Fruit fly (Drosophila melanogaster) whole organism, wandering third instar larva: Measurements from ENCODE around the gene CG9040.

Experiments
- Abd-B ChIP-seq: fragments of >200 bp; optimal IDR thresholded peaks from 2 replicates; lab custom pipeline; 2017; ENCODE audit warnings: missing biosample characterization, missing genetic modification characterization
- CG32264 ChIP-seq: fragments of 200-800 bp; sonication (Bioruptor generic); optimal IDR thresholded peaks from 2 replicates; lab custom pipeline; 2016; ENCODE audit warnings: missing biosample characterization, missing genetic modification characterization
- CG9705 ChIP-seq: fragments of 200-800 bp; sonication (Bioruptor generic); optimal IDR thresholded peaks from 2 replicates; lab custom pipeline; 2018; ENCODE audit warnings: missing biosample characterization, mild to moderate bottlenecking, missing genetic modification characterization
- CrebA ChIP-seq: fragments of 200-800 bp; sonication (Bioruptor generic); optimal IDR thresholded peaks from 2 replicates; lab custom pipeline; 2016; ENCODE audit warnings: missing biosample characterization, mild to moderate bottlenecking, missing genetic modification characterization, borderline replicate concordance
- Dfd ChIP-seq: fragments of >200 bp; optimal IDR thresholded peaks from 2 replicates; lab custom pipeline; 2017; ENCODE audit warnings: missing biosample characterization, missing genetic modification characterization
- Dif ChIP-seq: fragments of 200-275, 200-300 bp; sonication (Bioruptor generic); optimal IDR thresholded peaks from 2 replicates; lab custom pipeline; 2018; ENCODE audit warnings: missing biosample characterization, missing genetic modification characterization; ENCODE audit not compliant: partially characterized antibody
- GATAd ChIP-seq: sonication (Bioruptor generic); optimal IDR thresholded peaks from 2 replicates; lab custom pipeline; 2016; ENCODE audit warnings: missing biosample characterization, missing genetic modification characterization
- HLH106 ChIP-seq: fragments of 200-800 bp; optimal IDR thresholded peaks from 3 replicates; lab custom pipeline; 2019; ENCODE audit warnings: missing biosample characterization, mild to moderate bottlenecking, missing genetic modification characterization, moderate library complexity
- Hnf4 ChIP-seq: fragments of 200-800 bp; sonication (Bioruptor generic); optimal IDR thresholded peaks from 2 replicates; lab custom pipeline; 2016; ENCODE audit warnings: missing biosample characterization, mild to moderate bottlenecking, missing genetic modification characterization
- Hr78 ChIP-seq: fragments of >200 bp; optimal IDR thresholded peaks from 2 replicates; lab custom pipeline; 2017; ENCODE audit warnings: missing biosample characterization, missing genetic modification characterization
- Hr83 ChIP-seq: fragments of 200-300 bp; sonication (Bioruptor generic); optimal IDR thresholded peaks from 2 replicates; lab custom pipeline; 2016; ENCODE audit warnings: missing biosample characterization, mild to moderate bottlenecking, missing genetic modification characterization, moderate library complexity; ENCODE audit not compliant: poor library complexity, severe bottlenecking
- Jra ChIP-seq: sonication (Bioruptor generic); optimal IDR thresholded peaks from 2 replicates; lab custom pipeline; 2016; ENCODE audit warnings: missing biosample characterization, missing genetic modification characterization
- Mio ChIP-seq: sonication (Bioruptor generic); optimal IDR thresholded peaks from 2 replicates; lab custom pipeline; 2016; ENCODE audit warnings: missing biosample characterization, missing genetic modification characterization
- Myc ChIP-seq: fragments of >200 bp; optimal IDR thresholded peaks from 2 replicates; lab custom pipeline; 2017
- N ChIP-seq: fragments of >200 bp; optimal IDR thresholded peaks from 2 replicates; lab custom pipeline; 2018; ENCODE audit warnings: missing biosample characterization, missing external identifiers, missing genetic modification characterization
- OdsH ChIP-seq: fragments of 200-800 bp; sonication (Bioruptor generic); optimal IDR thresholded peaks from 2 replicates; lab custom pipeline; 2016; ENCODE audit warnings: missing biosample characterization, mild to moderate bottlenecking, missing genetic modification characterization
- Rel ChIP-seq, 2 experiments: fragments of 200-800 bp; sonication (Bioruptor generic) in 1 of 2; optimal IDR thresholded peaks; 2 replicates in 1 of 2; 3 replicates in 1 of 2; lab custom pipeline; 2016 to 2019; ENCODE audit warnings: mild to moderate bottlenecking in 2 of 2, missing biosample characterization in 2 of 2, missing genetic modification characterization in 2 of 2, moderate library complexity in 1 of 2
- Sp1 ChIP-seq: fragments of 200-800 bp; sonication (Bioruptor generic); optimal IDR thresholded peaks from 3 replicates; lab custom pipeline; 2019; ENCODE audit warnings: missing biosample characterization, mild to moderate bottlenecking, missing genetic modification characterization, moderate library complexity
- Vsx2 ChIP-seq: fragments of 200-300, 225-300 bp; sonication (Bioruptor generic); optimal IDR thresholded peaks from 2 replicates; lab custom pipeline; 2018; ENCODE audit warnings: missing biosample characterization, missing genetic modification characterization; ENCODE audit not compliant: partially characterized antibody
- br ChIP-seq: fragments of 200-800 bp; sonication (Bioruptor generic); optimal IDR thresholded peaks from 2 replicates; lab custom pipeline; 2016; ENCODE audit warnings: missing biosample characterization, missing genetic modification characterization
- brk ChIP-seq: fragments of 200-800 bp; sonication (Bioruptor generic); optimal IDR thresholded peaks from 2 replicates; lab custom pipeline; 2016; ENCODE audit warnings: missing biosample characterization, mild to moderate bottlenecking, missing genetic modification characterization
- dl ChIP-seq, 2 experiments: fragments of 175-275, 200-275 bp in 1 of 2; fragments of 200-275 bp in 1 of 2; sonication (Bioruptor generic); optimal IDR thresholded peaks; lab custom pipeline; 2018; ENCODE audit warnings: mild to moderate bottlenecking in 2 of 2, missing biosample characterization in 2 of 2, missing genetic modification characterization in 2 of 2, moderate library complexity in 2 of 2; ENCODE audit not compliant: partially characterized antibody in 2 of 2, insufficient read depth in 1 of 2
- dmrt93B ChIP-seq: fragments of 200-800 bp; sonication (Bioruptor generic); optimal IDR thresholded peaks from 2 replicates; lab custom pipeline; 2018; ENCODE audit warnings: missing biosample characterization, mild to moderate bottlenecking, missing genetic modification characterization
- dsf ChIP-seq: sonication (Bioruptor generic); optimal IDR thresholded peaks from 2 replicates; lab custom pipeline; 2016; ENCODE audit warnings: missing biosample characterization, missing genetic modification characterization, borderline replicate concordance
- ey ChIP-seq: fragments of 200-800 bp; sonication (Bioruptor generic); optimal IDR thresholded peaks from 2 replicates; lab custom pipeline; 2016; ENCODE audit warnings: missing biosample characterization, missing genetic modification characterization
- foxo ChIP-seq, 2 experiments: fragments of 200-800 bp; sonication (Bioruptor generic); optimal IDR thresholded peaks; 2 replicates in 1 of 2; 3 replicates in 1 of 2; lab custom pipeline; 2016 to 2017; ENCODE audit warnings: missing biosample characterization in 2 of 2, missing genetic modification characterization in 2 of 2
- fru ChIP-seq: fragments of 200-800 bp; sonication (Bioruptor generic); optimal IDR thresholded peaks from 3 replicates; lab custom pipeline; 2016; ENCODE audit warnings: missing biosample characterization, mild to moderate bottlenecking, missing genetic modification characterization
- h ChIP-seq: fragments of 200-800 bp; sonication (Bioruptor generic); optimal IDR thresholded peaks from 3 replicates; lab custom pipeline; 2016; ENCODE audit warnings: missing biosample characterization, mild to moderate bottlenecking, missing genetic modification characterization
- jim ChIP-seq: fragments of 175-275, 200-325 bp; sonication (Bioruptor generic); optimal IDR thresholded peaks from 2 replicates; lab custom pipeline; 2016; ENCODE audit warnings: missing biosample characterization, mild to moderate bottlenecking, missing genetic modification characterization
- lola ChIP-seq: fragments of >200 bp; optimal IDR thresholded peaks from 2 replicates; lab custom pipeline; 2017; ENCODE audit warnings: missing biosample characterization, missing genetic modification characterization
- pan ChIP-seq: fragments of >200 bp; optimal IDR thresholded peaks from 2 replicates; lab custom pipeline; 2017
- psq ChIP-seq: fragments of 200-800 bp; sonication (Bioruptor generic); optimal IDR thresholded peaks from 3 replicates; lab custom pipeline; 2017; ENCODE audit warnings: missing biosample characterization, mild to moderate bottlenecking, missing genetic modification characterization, moderate library complexity
- rgr ChIP-seq: fragments of 200-800 bp; sonication (Bioruptor generic); optimal IDR thresholded peaks from 3 replicates; lab custom pipeline; 2016; ENCODE audit warnings: missing biosample characterization, mild to moderate bottlenecking, missing genetic modification characterization
- sage ChIP-seq: fragments of 200-800 bp; sonication (Bioruptor generic); optimal IDR thresholded peaks from 2 replicates; lab custom pipeline; 2016; ENCODE audit warnings: missing biosample characterization, mild to moderate bottlenecking, missing genetic modification characterization
- sv ChIP-seq: fragments of 200-800 bp; sonication (Bioruptor generic); optimal IDR thresholded peaks from 3 replicates; lab custom pipeline; 2016; ENCODE audit warnings: missing biosample characterization, missing genetic modification characterization
- tai ChIP-seq: sonication (Bioruptor generic); optimal IDR thresholded peaks from 2 replicates; lab custom pipeline; 2016; ENCODE audit warnings: missing biosample characterization, missing genetic modification characterization
- usp ChIP-seq: fragments of >200 bp; optimal IDR thresholded peaks from 2 replicates; lab custom pipeline; 2017; ENCODE audit warnings: missing biosample characterization, missing genetic modification characterization
- woc ChIP-seq: sonication (Bioruptor generic); optimal IDR thresholded peaks from 2 replicates; lab custom pipeline; 2016; ENCODE audit warnings: missing biosample characterization, mild to moderate bottlenecking, missing genetic modification characterization

Gene CG9040

DNA sequence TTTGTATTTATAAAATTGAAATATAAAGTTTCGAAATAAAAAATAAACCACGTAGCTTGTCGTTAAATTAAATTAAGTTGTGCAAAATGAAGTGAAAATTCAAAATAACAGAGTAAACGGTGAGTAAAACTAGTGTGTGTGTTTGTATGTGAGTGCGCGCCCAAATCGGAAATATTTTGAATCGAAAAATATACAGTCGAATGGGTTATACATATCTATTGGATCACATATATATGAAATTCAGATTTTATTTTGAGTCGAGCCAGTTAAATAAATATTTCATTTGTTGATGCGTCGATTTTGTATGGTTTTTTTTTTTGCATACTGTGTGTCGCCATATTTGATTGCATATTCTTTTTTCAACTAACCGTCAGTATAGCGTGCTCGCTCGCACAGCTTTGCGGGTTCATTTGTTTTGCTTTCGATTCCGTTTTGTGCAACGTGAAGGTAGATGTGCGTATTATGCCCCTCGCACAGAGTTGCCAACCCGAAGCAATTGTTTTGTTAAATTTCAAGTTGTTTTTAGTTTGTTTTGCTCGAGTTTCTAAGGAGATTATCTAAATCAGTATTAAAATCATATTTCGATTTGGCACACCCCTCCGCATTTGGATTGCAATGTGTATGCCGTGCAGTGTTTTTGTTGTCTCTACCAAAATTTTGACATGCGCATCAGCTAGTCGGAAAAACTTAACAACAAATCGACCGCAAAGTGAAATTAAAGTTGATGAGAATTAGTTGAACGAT, 15.8 kb downstream of the CG9040 start:
- TF ChIP-seq h (GFP tag; lab: Kevin White, UChicago) (no peak), OdsH (GFP tag; lab: Kevin White, UChicago) (no peak), jim (peak; percentile 74), CG9705 (GFP tag; lab: Kevin White, UChicago) (no peak), Rel (GFP tag; optimal IDR thresholded peaks at IDR 0.05; lab: Kevin White, UChicago) (no peak), Rel (tag; optimal IDR thresholded peaks at IDR 0.05; lab: Kevin White, UChicago) (peak; percentile 4), CG32264 (no peak), fru (peak; percentile 28), dmrt93B (GFP tag; lab: Kevin White, UChicago) (no peak)
- TF ChIP-seq, all 38 proteins: peak for 3

DNA sequence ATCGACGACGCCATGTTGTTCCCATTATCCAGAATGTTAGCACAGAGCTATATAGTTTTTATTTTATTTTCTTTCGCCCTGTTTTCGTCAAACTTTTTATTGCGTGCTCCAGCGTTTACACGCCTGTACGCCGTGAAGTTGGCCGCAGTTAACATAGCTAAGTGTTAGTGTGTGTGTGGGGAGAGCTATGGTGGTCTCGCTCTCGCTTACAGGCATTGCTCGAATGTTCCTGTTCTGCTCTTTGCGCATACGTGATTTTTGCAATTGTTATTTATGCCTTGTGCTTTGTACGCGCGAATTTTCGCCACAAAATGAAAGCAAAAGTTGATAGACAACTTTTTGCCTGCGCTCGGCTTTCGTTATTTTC, 16.3 kb downstream of the CG9040 start:
- TF ChIP-seq tai (no peak), woc (GFP tag; lab: Kevin White, UChicago) (no peak), HLH106 (tag; lab: Kevin White, UChicago) (peak; percentile 15), CrebA (GFP tag; lab: Kevin White, UChicago) (no peak), Rel (GFP tag; optimal IDR thresholded peaks at IDR 0.05; lab: Kevin White, UChicago) (no peak), Rel (tag; optimal IDR thresholded peaks at IDR 0.05; lab: Kevin White, UChicago) (peak; percentile 54), dl (GFP tag; optimal IDR thresholded peaks at IDR 0.05; lab: Kevin White, UChicago; ENCODE audit: insufficient read depth in 1 of 2, partially characterized antibody in 2 of 2) (no peak), rgr (peak; percentile 30), ey (no peak), fru (peak; percentile 21), dsf (GFP tag; lab: Kevin White, UChicago) (no peak), pan (no peak), Hr83 (GFP tag; lab: Kevin White, UChicago) (no peak), br (GFP tag; lab: Kevin White, UChicago) (peak; percentile 5), lola (GFP tag; lab: Kevin White, UChicago) (no peak), sage (no peak), brk (peak; percentile 7), N (no peak), OdsH (GFP tag; lab: Kevin White, UChicago) (no peak), h (GFP tag; lab: Kevin White, UChicago) (no peak), foxo (GFP tag; optimal IDR thresholded peaks at IDR 0.05; lab: Kevin White, UChicago) (no peak), dmrt93B (GFP tag; lab: Kevin White, UChicago) (peak; percentile 7), Vsx2 (GFP tag; lab: Kevin White, UChicago) (no peak), Jra (GFP tag; lab: Kevin White, UChicago) (no peak), Abd-B (GFP tag; lab: Kevin White, UChicago) (no peak), Dfd (GFP tag; lab: Kevin White, UChicago) (no peak), Hnf4 (GFP tag; lab: Kevin White, UChicago) (no peak), Dif (peak; percentile 59), Myc (lab: Kevin White, UChicago) (no peak), Hr78 (no peak), CG9705 (GFP tag; lab: Kevin White, UChicago) (no peak), sv (GFP tag; lab: Kevin White, UChicago) (no peak), psq (GFP tag; lab: Kevin White, UChicago) (peak; percentile 100), Sp1 (GFP tag; lab: Kevin White, UChicago) (peak; percentile 48), jim (no peak), Mio (GFP tag; lab: Kevin White, UChicago) (no peak), usp (GFP tag; lab: Kevin White, UChicago) (no peak), GATAd (no peak), CG32264 (no peak)
